Fruit fly (Drosophila melanogaster): ENCODE measurements around the gene ND-51.
A peak's percentile ranks its signal among the peaks of the same experiment; 100 is the strongest.

Gene ND-51

dm6 chr2L:6051212-6051621, 11.3 kb downstream of the ND-51 start (continued):
- TF ChIP-seq phol (tag; optimal IDR thresholded peaks at IDR 0.05), result peak; percentile 95
- peak; percentile 81 for TF ChIP-seq H15 (GFP tag; IDR thresholded peaks at IDR 0.05)
- peak; percentile 79 for TF ChIP-seq NFAT (GFP tag; IDR thresholded peaks at IDR 0.05)
- TF ChIP-seq cas (GFP tag; IDR thresholded peaks at IDR 0.05), result peak; percentile 84
- TF ChIP-seq ind (GFP tag; optimal IDR thresholded peaks at IDR 0.05), result peak; percentile 90
- peak; percentile 79 for TF ChIP-seq Lhr (GFP tag; optimal IDR thresholded peaks at IDR 0.05)
- TF ChIP-seq unpg (GFP tag; optimal IDR thresholded peaks at IDR 0.05), result peak; percentile 98
- peak; percentile 95 for TF ChIP-seq CG13775 (GFP tag; optimal IDR thresholded peaks at IDR 0.05)
- peak; percentile 71 for TF ChIP-seq CG43689 (GFP tag; IDR thresholded peaks at IDR 0.05)
- TF ChIP-seq CG11247 (GFP tag; IDR thresholded peaks at IDR 0.05), result peak; percentile 94
- TF ChIP-seq CG9876 (GFP tag; optimal IDR thresholded peaks at IDR 0.05), result peak; percentile 76
- peak; percentile 95 for TF ChIP-seq Spps (tag; optimal IDR thresholded peaks at IDR 0.05)
- TF ChIP-seq Nf-YA (GFP tag; IDR thresholded peaks at IDR 0.05), result peak; percentile 90
- TF ChIP-seq fu2 (GFP tag; optimal IDR thresholded peaks at IDR 0.05), result peak; percentile 79
- peak; percentile 90 for TF ChIP-seq CG5245 (GFP tag; optimal IDR thresholded peaks at IDR 0.05)
- TF ChIP-seq exex (tag; optimal IDR thresholded peaks at IDR 0.05), result peak; percentile 82
- peak in 1 of 3 experiments; percentile 79 for TF ChIP-seq Stat92E (GFP tag; optimal IDR thresholded peaks at IDR 0.05)
- TF ChIP-seq CG3838 (GFP tag; optimal IDR thresholded peaks at IDR 0.05), result peak; percentile 82
- TF ChIP-seq CG15479 (GFP tag; optimal IDR thresholded peaks at IDR 0.05), result no peak
- TF ChIP-seq mld (GFP tag; IDR thresholded peaks at IDR 0.05; ENCODE audit: partially characterized antibody), result no peak
- peak; percentile 93 for TF ChIP-seq trem (tag; optimal IDR thresholded peaks at IDR 0.05)
- peak; percentile 99 for TF ChIP-seq vvl (GFP tag; IDR thresholded peaks at IDR 0.05)
- peak; percentile 97 for TF ChIP-seq CG17359 (tag; optimal IDR thresholded peaks at IDR 0.05)
- peak; percentile 95 for TF ChIP-seq CG6254 (GFP tag; optimal IDR thresholded peaks at IDR 0.05)
- TF ChIP-seq Antp (GFP tag; optimal IDR thresholded peaks at IDR 0.05), result peak; percentile 89
- no peak for TF ChIP-seq CG42726 (GFP tag; IDR thresholded peaks at IDR 0.05; ENCODE audit: partially characterized antibody)
- TF ChIP-seq CG18619 (GFP tag; optimal IDR thresholded peaks at IDR 0.05), result peak; percentile 95
- no peak for TF ChIP-seq ato (GFP tag; IDR thresholded peaks at IDR 0.05; ENCODE audit: partially characterized antibody)
- peak; percentile 90 for TF ChIP-seq p53 (GFP tag; optimal IDR thresholded peaks at IDR 0.05)
- TF ChIP-seq Rx (GFP tag; IDR thresholded peaks at IDR 0.05), result peak; percentile 80
- peak; percentile 97 for TF ChIP-seq CG17829 (tag; optimal IDR thresholded peaks at IDR 0.05)
- TF ChIP-seq MBD-R2 (GFP tag; IDR thresholded peaks at IDR 0.05), result peak; percentile 86
- TF ChIP-seq CG4730 (GFP tag; IDR thresholded peaks at IDR 0.05), result peak; percentile 69
- no peak for TF ChIP-seq dan (GFP tag; IDR thresholded peaks at IDR 0.05)
- TF ChIP-seq Myb (GFP tag; optimal IDR thresholded peaks at IDR 0.05), result peak; percentile 78
- TF ChIP-seq tin (GFP tag; optimal IDR thresholded peaks at IDR 0.05), result peak; percentile 93
- no peak for TF ChIP-seq lov (optimal IDR thresholded peaks at IDR 0.05)
- peak; percentile 89 for TF ChIP-seq lov (GFP tag; IDR thresholded peaks at IDR 0.05)
- TF ChIP-seq CG7357 (GFP tag; IDR thresholded peaks at IDR 0.05), result 0 out of 3 replicates have a peak, but pooled peaks have one; percentile 76
- TF ChIP-seq Nf-YB (GFP tag; optimal IDR thresholded peaks at IDR 0.05), result peak; percentile 85
- peak; percentile 88 for TF ChIP-seq CG7271 (tag; optimal IDR thresholded peaks at IDR 0.05)
- TF ChIP-seq Ada2b (GFP tag; IDR thresholded peaks at IDR 0.05), result peak; percentile 96
- TF ChIP-seq CG4404 (GFP tag; IDR thresholded peaks at IDR 0.05), result peak; percentile 41; the same call in 1 of the 2 replicates
- no peak for TF ChIP-seq Doc3 (GFP tag; IDR thresholded peaks at IDR 0.05; ENCODE audit: partially characterized antibody)
- TF ChIP-seq Abd-B (GFP tag; optimal IDR thresholded peaks at IDR 0.05), result peak; percentile 73
- peak; percentile 96 for TF ChIP-seq CG7839 (tag; optimal IDR thresholded peaks at IDR 0.05)
- peak; percentile 84 for TF ChIP-seq CG10274 (GFP tag; optimal IDR thresholded peaks at IDR 0.05)
- peak; percentile 83 for TF ChIP-seq YL-1 (GFP tag; optimal IDR thresholded peaks at IDR 0.05)
- TF ChIP-seq CG10267 (tag; optimal IDR thresholded peaks at IDR 0.05), result peak; percentile 95
- TF ChIP-seq caup (GFP tag; optimal IDR thresholded peaks at IDR 0.05; ENCODE audit: severe bottlenecking), result peak; percentile 97
